Worm (Caenorhabditis elegans): ENCODE data around the gene C33B4.2.

DNA sequence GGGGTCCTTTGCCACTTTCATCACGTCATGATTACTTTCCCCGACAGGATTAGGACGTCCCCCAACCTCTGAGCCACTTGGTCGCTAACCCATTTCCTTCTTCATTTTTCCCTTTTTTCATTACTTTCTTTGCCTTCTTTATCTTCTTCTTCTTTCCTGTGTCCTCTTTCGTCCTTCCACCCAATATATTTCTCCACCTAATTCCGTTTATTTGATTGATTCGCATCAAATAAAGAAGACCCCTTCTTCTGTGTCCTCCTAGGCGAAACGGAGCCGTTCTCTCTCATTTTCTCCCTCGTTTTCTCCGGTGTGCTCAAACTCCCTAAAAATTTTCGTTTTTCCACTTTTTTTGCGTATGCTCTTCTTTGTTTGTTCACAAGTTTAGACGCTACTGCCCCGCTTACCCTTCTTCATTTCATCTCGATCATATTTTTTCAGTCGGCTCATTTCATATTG is 37.8 kb upstream of the C33B4.2 start, which contains the start of gene C05D12.7:
- TF ChIP-seq F49E8.2 (tag; optimal IDR thresholded peaks at IDR 0.05; ENCODE audit: insufficient read depth) (no peak), xnd-1 (tag; optimal IDR thresholded peaks at IDR 0.05) (no peak), ama-1 (optimal IDR thresholded peaks at IDR 0.05) (no peak), ama-1 (GFP tag; optimal IDR thresholded peaks at IDR 0.05) (no peak), him-1 (tag; optimal IDR thresholded peaks at IDR 0.05) (no peak)
